Worm (Caenorhabditis elegans): ENCODE data around the gene nlp-53.

ce11 chrX:13584725-13585371, 33.8 kb upstream of the nlp-53 start, which contains the start of gene unc-84:
- TF ChIP-seq pha-4 (tag; optimal IDR thresholded peaks at IDR 0.05) (no peak), D2030.7 (GFP tag; IDR thresholded peaks at IDR 0.05) (no peak), rcor-1 (GFP tag; IDR thresholded peaks at IDR 0.05) (no peak), hlh-26 (GFP tag; conservative IDR thresholded peaks at IDR 0.05) (no peak), somi-1 (GFP tag; optimal IDR thresholded peaks at IDR 0.05) (no peak), sdz-38 (tag; optimal IDR thresholded peaks at IDR 0.05) (no peak), lin-54 (GFP tag; optimal IDR thresholded peaks at IDR 0.05) (peak; percentile 10)
